Worm (Caenorhabditis elegans) whole organism, late embryonic: ENCODE results near the gene F59E12.15.

Experiments used
- C38D4.7 ChIP-seq: fragments of 200-800 bp; sonication (Bioruptor generic); optimal IDR thresholded peaks from 2 replicates; lab custom pipeline; 2018; ENCODE audit warnings: mild to moderate bottlenecking, missing genetic modification characterization, moderate library complexity, missing compliant biosample characterization
- K02D7.2 ChIP-seq: sonication (generic microtip); optimal IDR thresholded peaks from 2 replicates; lab custom pipeline; 2017; ENCODE audit warnings: mild to moderate bottlenecking, missing genetic modification characterization, missing compliant biosample characterization
- T23F11.4 ChIP-seq: fragments of 200-800 bp; sonication (Bioruptor generic); optimal IDR thresholded peaks from 2 replicates; lab custom pipeline; 2018; ENCODE audit warnings: mild to moderate bottlenecking, missing genetic modification characterization, missing compliant biosample characterization
- Y22D7AL.16 ChIP-seq: sonication (generic microtip); optimal IDR thresholded peaks from 2 replicates; lab custom pipeline; 2016; ENCODE audit warnings: missing genetic modification characterization, missing compliant biosample characterization
- ama-1 ChIP-seq: fragments of 150-350 bp; optimal IDR thresholded peaks from 2 replicates; lab custom pipeline; 2014
- ceh-19 ChIP-seq: fragments of 200-800 bp; sonication (Bioruptor generic); optimal IDR thresholded peaks from 2 replicates; lab custom pipeline; 2018; ENCODE audit warnings: mild to moderate bottlenecking, missing genetic modification characterization, missing compliant biosample characterization
- ceh-31 ChIP-seq: sonication (generic microtip); optimal IDR thresholded peaks from 2 replicates; lab custom pipeline; 2016; ENCODE audit warnings: missing genetic modification characterization, missing compliant biosample characterization
- ceh-34 ChIP-seq: sonication (generic microtip); optimal IDR thresholded peaks from 2 replicates; lab custom pipeline; 2016; ENCODE audit warnings: mild to moderate bottlenecking, missing genetic modification characterization, missing compliant biosample characterization
- ceh-48 ChIP-seq: sonication (generic microtip); optimal IDR thresholded peaks from 2 replicates; lab custom pipeline; 2016; ENCODE audit warnings: missing genetic modification characterization, inconsistent platforms, missing compliant biosample characterization
- ceh-6 ChIP-seq: fragments of 200-800 bp; sonication (Bioruptor generic); optimal IDR thresholded peaks from 2 replicates; lab custom pipeline; 2018; ENCODE audit warnings: mild to moderate bottlenecking, missing genetic modification characterization, missing compliant biosample characterization
- che-1 ChIP-seq: sonication (generic microtip); optimal IDR thresholded peaks from 2 replicates; lab custom pipeline; 2016; ENCODE audit warnings: mild to moderate bottlenecking, missing genetic modification characterization, missing compliant biosample characterization
- dve-1 ChIP-seq: sonication (generic microtip); optimal IDR thresholded peaks from 2 replicates; lab custom pipeline; 2017; ENCODE audit warnings: antibody characterized with exemption, mild to moderate bottlenecking, missing genetic modification characterization, missing compliant biosample characterization
- elt-2 ChIP-seq: sonication (generic microtip); optimal IDR thresholded peaks from 2 replicates; lab custom pipeline; 2016; ENCODE audit warnings: missing genetic modification reagents, missing genetic modification characterization, missing compliant biosample characterization
- eyg-1 ChIP-seq: sonication (generic microtip); optimal IDR thresholded peaks from 2 replicates; lab custom pipeline; 2016; ENCODE audit warnings: missing genotype, missing genetic modification characterization, missing compliant biosample characterization
- fkh-10 ChIP-seq: fragments of 150-350 bp; optimal IDR thresholded peaks from 2 replicates; lab custom pipeline; 2014; ENCODE audit warnings: missing biosample characterization, missing genetic modification reagents, missing genetic modification characterization
- fkh-6 ChIP-seq: sonication (generic microtip); optimal IDR thresholded peaks from 2 replicates; lab custom pipeline; 2016; ENCODE audit warnings: missing genetic modification characterization, missing compliant biosample characterization
- hlh-13 ChIP-seq: fragments of 200-800 bp; sonication (Bioruptor generic); optimal IDR thresholded peaks from 2 replicates; lab custom pipeline; 2018; ENCODE audit warnings: mild to moderate bottlenecking, missing genetic modification characterization, missing compliant biosample characterization
- hlh-6 ChIP-seq: sonication (generic microtip); optimal IDR thresholded peaks from 2 replicates; lab custom pipeline; 2016; ENCODE audit warnings: missing genotype, missing genetic modification characterization, missing compliant biosample characterization
- lin-11 ChIP-seq: fragments of 200-800 bp; sonication (Bioruptor generic); optimal IDR thresholded peaks from 2 replicates; lab custom pipeline; 2018; ENCODE audit warnings: mild to moderate bottlenecking, missing genetic modification characterization, missing compliant biosample characterization
- mec-3 ChIP-seq: sonication (generic microtip); optimal IDR thresholded peaks from 2 replicates; lab custom pipeline; 2016; ENCODE audit warnings: borderline replicate concordance, missing genetic modification characterization, missing compliant biosample characterization
- nfya-1 ChIP-seq: sonication (generic microtip); optimal IDR thresholded peaks from 2 replicates; lab custom pipeline; 2017; ENCODE audit warnings: missing genetic modification characterization, mild to moderate bottlenecking, missing compliant biosample characterization, antibody characterized with exemption, moderate library complexity
- nhr-232 ChIP-seq: sonication (generic microtip); optimal IDR thresholded peaks from 2 replicates; lab custom pipeline; 2016; ENCODE audit warnings: missing genetic modification characterization, missing compliant biosample characterization
- npax-4 ChIP-seq: sonication (generic microtip); optimal IDR thresholded peaks from 2 replicates; lab custom pipeline; 2016; ENCODE audit warnings: missing genetic modification characterization, missing compliant biosample characterization
- pax-1 ChIP-seq: fragments of 150-350 bp; optimal IDR thresholded peaks from 2 replicates; lab custom pipeline; 2014; ENCODE audit warnings: missing biosample characterization, missing genetic modification characterization
- pha-2 ChIP-seq: sonication (generic microtip); optimal IDR thresholded peaks from 2 replicates; lab custom pipeline; 2017; ENCODE audit warnings: mild to moderate bottlenecking, missing genetic modification characterization, missing compliant biosample characterization
- sox-4 ChIP-seq: sonication (generic microtip); optimal IDR thresholded peaks from 2 replicates; lab custom pipeline; 2017; ENCODE audit warnings: mild to moderate bottlenecking, missing genetic modification characterization, inconsistent platforms, missing compliant biosample characterization
- syd-9 ChIP-seq: sonication (generic microtip); optimal IDR thresholded peaks from 2 replicates; lab custom pipeline; 2016; ENCODE audit warnings: mild to moderate bottlenecking, missing genetic modification characterization, moderate library complexity, missing compliant biosample characterization
- tbx-2 ChIP-seq: sonication (generic microtip); optimal IDR thresholded peaks from 2 replicates; lab custom pipeline; 2016; ENCODE audit warnings: missing genetic modification characterization, missing compliant biosample characterization
- unc-86 ChIP-seq: sonication (generic microtip); optimal IDR thresholded peaks from 2 replicates; lab custom pipeline; 2016; ENCODE audit warnings: missing genetic modification characterization, missing compliant biosample characterization
- zip-5 ChIP-seq: sonication (generic microtip); optimal IDR thresholded peaks from 2 replicates; lab custom pipeline; 2016; ENCODE audit warnings: missing genetic modification characterization, missing compliant biosample characterization
- ztf-16 ChIP-seq: sonication (generic microtip); optimal IDR thresholded peaks from 2 replicates; lab custom pipeline; 2017; ENCODE audit warnings: missing genetic modification characterization, missing compliant biosample characterization

F59E12.15 gene

ce11 chrII:5578714-5579113, 49.5 kb downstream of the F59E12.15 start:
- TF ChIP-seq pax-1 (tag; lab: Kevin White, UChicago) (no peak), K02D7.2 (tag; lab: Kevin White, UChicago) (no peak), fkh-10 (GFP tag; lab: Kevin White, UChicago) (no peak), hlh-6 (tag; lab: Kevin White, UChicago) (no peak), lin-11 (tag; lab: Kevin White, UChicago) (no peak)

DNA sequence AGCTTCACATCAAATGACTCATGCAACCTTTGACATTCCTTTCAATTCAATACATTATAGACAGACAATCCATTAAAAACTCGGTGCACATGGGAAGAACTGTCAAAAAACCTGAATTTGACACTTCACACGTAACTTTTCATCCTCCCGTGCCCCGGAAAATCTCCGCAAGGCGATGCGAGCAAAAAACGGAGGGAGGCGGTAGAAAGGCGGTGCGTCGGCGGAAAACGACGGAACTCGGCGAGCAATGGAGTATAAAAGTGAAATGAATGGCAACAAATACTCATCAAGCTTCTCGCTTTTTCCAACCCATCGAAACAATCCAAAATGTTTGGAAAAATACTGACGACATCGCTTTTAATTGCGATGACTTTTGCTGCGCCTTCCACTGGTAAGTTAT, 50.1 kb downstream of the F59E12.15 start, which contains the start of gene T25E4.1:
T25E4.1 (plus strand) TSS at position 301 of the 400 bp plus-strand sequence.
- TF ChIP-seq ceh-31 (no peak), ztf-16 (tag; lab: Kevin White, UChicago) (no peak), ceh-6 (GFP tag; lab: Kevin White, UChicago) (no peak), che-1 (tag; lab: Kevin White, UChicago) (no peak), ama-1 (lab: Kevin White, UChicago) (no peak), unc-86 (tag; lab: Kevin White, UChicago) (no peak), T23F11.4 (GFP tag; lab: Kevin White, UChicago) (no peak)
- TF ChIP-seq, all 69 proteins: peak for 0

DNA sequence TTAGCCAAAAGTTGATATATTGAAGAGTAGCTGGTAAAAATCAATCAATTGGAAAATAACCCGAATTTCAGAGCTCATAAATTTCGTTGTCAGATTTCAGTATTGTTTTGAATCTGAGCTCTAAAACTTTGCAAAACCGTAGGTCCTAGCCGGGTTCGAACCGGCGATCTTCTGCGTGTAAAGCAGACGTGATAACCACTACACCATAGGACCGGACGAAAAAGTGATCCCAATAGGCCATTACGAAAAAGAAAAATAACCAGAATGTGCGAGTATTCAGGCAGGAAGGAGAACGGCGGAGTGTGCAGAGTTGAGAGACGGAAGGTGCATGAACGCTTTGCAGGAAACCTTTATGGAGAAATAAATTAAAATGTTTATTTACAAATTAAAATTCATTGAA, 51.1 kb downstream of the F59E12.15 start:
- TF ChIP-seq sox-4 (tag; lab: Kevin White, UChicago) (peak; percentile 23), che-1 (tag; lab: Kevin White, UChicago) (peak; percentile 36), hlh-6 (tag; lab: Kevin White, UChicago) (peak; percentile 37), ceh-19 (peak; percentile 17), dve-1 (tag; lab: Kevin White, UChicago) (peak; percentile 43), zip-5 (tag; lab: Kevin White, UChicago) (no peak), mec-3 (no peak), ceh-34 (tag; lab: Kevin White, UChicago) (peak; percentile 21), elt-2 (tag; lab: Kevin White, UChicago) (peak; percentile 86), lin-11 (tag; lab: Kevin White, UChicago) (peak; percentile 32), pha-2 (peak; percentile 42), eyg-1 (no peak), ceh-31 (no peak), nfya-1 (tag; lab: Kevin White, UChicago) (peak; percentile 9), ceh-6 (GFP tag; lab: Kevin White, UChicago) (peak; percentile 55), hlh-13 (GFP tag; lab: Kevin White, UChicago) (no peak), npax-4 (tag; lab: Kevin White, UChicago) (no peak), syd-9 (tag; lab: Kevin White, UChicago) (peak; percentile 33), fkh-6 (peak; percentile 27), tbx-2 (peak; percentile 25), nhr-232 (tag; lab: Kevin White, UChicago) (peak; percentile 47), Y22D7AL.16 (tag; lab: Kevin White, UChicago) (peak; percentile 41), ceh-48 (tag; lab: Kevin White, UChicago) (peak; percentile 0), C38D4.7 (GFP tag; lab: Kevin White, UChicago) (peak; percentile 39)
